Worm (Caenorhabditis elegans) whole organism, L3 larva: ENCODE data around the gene cpar-1.

Experiments used
- ceh-82 ChIP-seq: fragments of 150-350 bp; optimal IDR thresholded peaks from 2 replicates; lab custom pipeline; 2014; ENCODE audit warnings: missing biosample characterization, missing genetic modification characterization
- unc-62 ChIP-seq: fragments of 150-350 bp; sonication (generic microtip); optimal IDR thresholded peaks from 4 replicates; lab custom pipeline; 2014; ENCODE audit warnings: missing biosample characterization, missing genetic modification reagents, missing genetic modification characterization

ce11 chrIII:9453962-9454361 lies 20.1 kb downstream of the cpar-1 start, which contains the start of gene F54C8.7:
- TF ChIP-seq ceh-82 (tag; lab: Kevin White, UChicago) (no peak), unc-62 (GFP tag; lab: Kevin White, UChicago) (no peak)
